Fruit fly (Drosophila melanogaster) whole organism, prepupa: ENCODE measurements around the gene CG16978.

Experiments
- CG8119 ChIP-seq: fragments of 200-800 bp; sonication (Bioruptor generic); IDR thresholded peaks from 3 replicates; pipeline ENCODE4 v1.3.6; 2022; ENCODE audit warnings: missing biosample characterization, missing genetic modification characterization
- CG8319 ChIP-seq: fragments of 200-800 bp; sonication (Bioruptor generic); optimal IDR thresholded peaks from 3 replicates; lab custom pipeline; 2016; ENCODE audit warnings: missing biosample characterization, missing genetic modification characterization
- Gug ChIP-seq: fragments of 200-800 bp; sonication (Bioruptor generic); IDR thresholded peaks from 2 replicates; pipeline ENCODE4 v1.3.6; 2022; ENCODE audit warnings: missing biosample characterization, missing genetic modification characterization
- Hr4 ChIP-seq: fragments of 200-800 bp; sonication (Bioruptor generic); optimal IDR thresholded peaks from 3 replicates; lab custom pipeline; 2016; ENCODE audit warnings: missing biosample characterization, missing genetic modification characterization

- TF ChIP-seq CG8119 = no peak
- no peak for TF ChIP-seq Gug
- no peak for TF ChIP-seq Hr4 (GFP tag; lab: Kevin White, UChicago)
- no peak for TF ChIP-seq CG8319 (GFP tag; lab: Kevin White, UChicago)
These were observed 10.9 kb upstream of the CG16978 start for dm6 chr2L:13154313-13154712.
